Fruit fly (Drosophila melanogaster): ENCODE results near the gene CG7376.

The CG7376 gene

DNA sequence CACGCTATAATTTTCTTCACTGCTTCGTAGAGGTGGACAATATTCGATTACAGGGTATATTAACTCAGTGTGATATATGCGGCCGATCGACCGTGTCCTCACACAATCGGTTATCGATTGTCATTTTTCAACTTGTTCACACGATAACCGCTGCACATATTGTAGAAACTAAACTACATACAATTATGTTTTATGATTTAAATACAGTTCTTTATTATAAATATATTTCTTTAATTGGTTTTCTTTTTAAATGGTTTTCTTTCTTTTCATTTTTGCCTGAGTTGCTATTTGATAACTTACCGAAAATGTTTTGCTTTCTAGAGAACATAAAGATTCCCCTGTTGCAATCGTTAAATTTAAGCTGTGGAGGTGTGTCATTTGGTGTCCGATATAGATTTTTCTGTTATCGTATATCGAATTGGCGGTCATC lies at the start of gene CG7376, which contains the start of gene fmt (continued):
- TF ChIP-seq wek (GFP tag; optimal IDR thresholded peaks at IDR 0.05) = no peak
- TF ChIP-seq kah (GFP tag; optimal IDR thresholded peaks at IDR 0.05) = no peak
- TF ChIP-seq Sry-δ (GFP tag; optimal IDR thresholded peaks at IDR 0.05) = peak; percentile 76
- no peak for TF ChIP-seq CG6765 (GFP tag; optimal IDR thresholded peaks at IDR 0.05)
- TF ChIP-seq Lhr (GFP tag; optimal IDR thresholded peaks at IDR 0.05) = peak; percentile 29
- no peak for TF ChIP-seq Asciz (GFP tag; optimal IDR thresholded peaks at IDR 0.05)
- no peak for TF ChIP-seq CG17612 (GFP tag; IDR thresholded peaks at IDR 0.05)
- TF ChIP-seq Hmr (GFP tag; optimal IDR thresholded peaks at IDR 0.05) = no peak
- no peak for TF ChIP-seq CG5953 (GFP tag; IDR thresholded peaks at IDR 0.05)
- TF ChIP-seq org-1 (GFP tag; optimal IDR thresholded peaks at IDR 0.05) = no peak
- peak; percentile 66 for TF ChIP-seq inv (GFP tag; IDR thresholded peaks at IDR 0.05; ENCODE audit: partially characterized antibody)
- TF ChIP-seq CG8924 (tag; optimal IDR thresholded peaks at IDR 0.05) = no peak
- TF ChIP-seq CG10366 (GFP tag; IDR thresholded peaks at IDR 0.05) = no peak
- no peak for TF ChIP-seq salm (tag; optimal IDR thresholded peaks at IDR 0.05)
- TF ChIP-seq B-H1 (GFP tag; IDR thresholded peaks at IDR 0.05) = no peak
- peak; percentile 88 for TF ChIP-seq Dref (GFP tag; IDR thresholded peaks at IDR 0.05)
- no peak for TF ChIP-seq CG17359 (tag; optimal IDR thresholded peaks at IDR 0.05)
- TF ChIP-seq lab (GFP tag; optimal IDR thresholded peaks at IDR 0.05) = no peak
- no peak for TF ChIP-seq CG13123 (GFP tag; optimal IDR thresholded peaks at IDR 0.05)
- TF ChIP-seq tna (GFP tag; IDR thresholded peaks at IDR 0.05; ENCODE audit: partially characterized antibody) = peak; percentile 84
- TF ChIP-seq CG18011 (GFP tag; optimal IDR thresholded peaks at IDR 0.05) = no peak
- TF ChIP-seq HLHmδ (GFP tag; optimal IDR thresholded peaks at IDR 0.05) = no peak
- peak; percentile 33 for TF ChIP-seq dmrt11E (tag; optimal IDR thresholded peaks at IDR 0.05)
- no peak for TF ChIP-seq CG3065 (GFP tag; optimal IDR thresholded peaks at IDR 0.05)
- TF ChIP-seq bbx (GFP tag; IDR thresholded peaks at IDR 0.05; ENCODE audit: partially characterized antibody) = peak; percentile 71
- TF ChIP-seq CG8359 (GFP tag; optimal IDR thresholded peaks at IDR 0.05; ENCODE audit: borderline replicate concordance) = no peak
- TF ChIP-seq Jarid2 (GFP tag; optimal IDR thresholded peaks at IDR 0.05) = no peak
- TF ChIP-seq prd (optimal IDR thresholded peaks at IDR 0.05) = no peak
- TF ChIP-seq prd (GFP tag; IDR thresholded peaks at IDR 0.05) = peak; percentile 35; the same call in 1 of the 3 replicates
- peak; percentile 68 for TF ChIP-seq CG12391 (tag; optimal IDR thresholded peaks at IDR 0.05)
- no peak for TF ChIP-seq abd-A (tag; optimal IDR thresholded peaks at IDR 0.05)
- TF ChIP-seq B-H2 (GFP tag; optimal IDR thresholded peaks at IDR 0.05) = peak; percentile 43
- no peak for TF ChIP-seq CG31365 (tag; optimal IDR thresholded peaks at IDR 0.05)
- no peak for TF ChIP-seq gcm (GFP tag; optimal IDR thresholded peaks at IDR 0.05)
- no peak for TF ChIP-seq Ptx1 (GFP tag; IDR thresholded peaks at IDR 0.05)
- no peak for TF ChIP-seq CG9609 (GFP tag; optimal IDR thresholded peaks at IDR 0.05)
- TF ChIP-seq ab (GFP tag; optimal IDR thresholded peaks at IDR 0.05) = no peak
- peak; percentile 76 for TF ChIP-seq knrl (GFP tag; IDR thresholded peaks at IDR 0.05; ENCODE audit: partially characterized antibody)
- TF ChIP-seq Ets97D (GFP tag; optimal IDR thresholded peaks at IDR 0.05) = no peak
- no peak for TF ChIP-seq Gug (GFP tag; IDR thresholded peaks at IDR 0.05)
- TF ChIP-seq rib (GFP tag; IDR thresholded peaks at IDR 0.05) = no peak
- no peak for TF ChIP-seq gfzf (GFP tag; optimal IDR thresholded peaks at IDR 0.05)
- no peak for TF ChIP-seq Dek (tag; optimal IDR thresholded peaks at IDR 0.05)
- TF ChIP-seq ewg (GFP tag; optimal IDR thresholded peaks at IDR 0.05) = no peak
- no peak for TF ChIP-seq Fer3 (tag; optimal IDR thresholded peaks at IDR 0.05)
- no peak for TF ChIP-seq Sox102F (GFP tag; optimal IDR thresholded peaks at IDR 0.05)
- peak; percentile 51 for TF ChIP-seq CG3847 (GFP tag; IDR thresholded peaks at IDR 0.05)
- TF ChIP-seq CG10979 (tag; optimal IDR thresholded peaks at IDR 0.05) = peak; percentile 30
- TF ChIP-seq unc-4 (GFP tag; IDR thresholded peaks at IDR 0.05; ENCODE audit: partially characterized antibody) = peak; percentile 56; the same call in 1 of the 2 replicates
- no peak for TF ChIP-seq CG17328 (GFP tag; IDR thresholded peaks at IDR 0.05)
